Worm (Caenorhabditis elegans) whole organism, L4/young adult: ENCODE data around the gene K07D4.2.

ENCODE experiments used
- W03F9.2 ChIP-seq: fragments of 150-350 bp; optimal IDR thresholded peaks from 2 replicates; lab custom pipeline; 2014; ENCODE audit warnings: missing biosample characterization, missing genetic modification characterization
- dao-5 ChIP-seq: sonication (generic microtip); optimal IDR thresholded peaks from 2 replicates; lab custom pipeline; 2016; ENCODE audit warnings: missing genotype, missing genetic modification characterization, moderate library complexity, missing compliant biosample characterization
- him-1 ChIP-seq: sonication (generic microtip); optimal IDR thresholded peaks from 2 replicates; lab custom pipeline; 2016; ENCODE audit warnings: missing genotype, missing genetic modification reagents, missing genetic modification characterization, missing compliant biosample characterization

K07D4.2 gene

ce11 chrII:4062477-4062876, 17.2 kb upstream of the K07D4.2 start, which contains the start of gene gadr-4:
Gene gadr-4 (minus strand): TSS chrII:4062577.
- TF ChIP-seq W03F9.2 (tag; lab: Kevin White, UChicago) (no peak), dao-5 (tag; lab: Kevin White, UChicago) (no peak), him-1 (tag; lab: Kevin White, UChicago) (no peak)

DNA sequence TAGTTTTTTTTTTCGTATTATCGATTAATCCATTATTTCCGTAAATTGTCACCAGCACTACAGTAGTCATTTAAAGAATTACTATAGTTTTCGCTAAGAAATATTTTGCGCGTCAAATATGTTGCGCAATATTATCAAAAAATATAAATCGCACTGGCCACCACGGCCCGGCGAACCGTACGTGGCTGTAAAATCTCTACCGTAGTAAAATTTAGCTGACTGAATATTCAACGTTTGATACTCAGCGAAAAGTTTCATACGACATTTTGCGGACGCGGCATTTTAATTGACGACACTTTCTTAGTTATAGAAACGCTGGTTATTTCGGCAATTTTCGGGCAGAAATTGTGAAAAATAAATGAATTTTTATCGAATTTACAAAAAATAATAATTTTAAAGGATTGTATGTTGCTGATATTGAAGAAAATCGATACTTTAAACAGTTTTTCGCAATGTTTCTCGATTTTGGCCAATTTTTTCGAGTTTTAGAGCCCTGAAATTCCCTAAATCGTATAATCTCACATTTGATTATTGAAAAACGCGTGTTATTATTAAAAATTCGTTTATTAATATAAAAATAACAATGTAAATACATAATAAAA, 2.6 kb upstream of the K07D4.2 start:
- peak; percentile 12 for TF ChIP-seq him-1 (tag; lab: Kevin White, UChicago)

- TF ChIP-seq dao-5 (tag; lab: Kevin White, UChicago) (no peak), him-1 (tag; lab: Kevin White, UChicago) (peak; percentile 47), W03F9.2 (tag; lab: Kevin White, UChicago) (peak; percentile 68)
These were observed 947 bp downstream of the K07D4.2 start, which contains the start of gene rpn-11 for ce11 chrII:4044349-4044748. Gene rpn-11 (minus strand): TSS chrII:4044546.

ce11 chrII:4042696-4043095, 2.6 kb downstream of the K07D4.2 start:
- TF ChIP-seq dao-5 (tag; lab: Kevin White, UChicago) (no peak), W03F9.2 (tag; lab: Kevin White, UChicago) (no peak), him-1 (tag; lab: Kevin White, UChicago) (no peak)

ce11 chrII:4040066-4040465, 5.2 kb downstream of the K07D4.2 start:
- TF ChIP-seq dao-5 (tag; lab: Kevin White, UChicago) (no peak), W03F9.2 (tag; lab: Kevin White, UChicago) (no peak), him-1 (tag; lab: Kevin White, UChicago) (no peak)

ce11 chrII:4038541-4038940, 6.8 kb downstream of the K07D4.2 start, which contains the start of gene pqn-48:
Gene pqn-48 (plus strand): TSS chrII:4038884.
- TF ChIP-seq dao-5 (tag; lab: Kevin White, UChicago) (no peak), W03F9.2 (tag; lab: Kevin White, UChicago) (no peak)

DNA sequence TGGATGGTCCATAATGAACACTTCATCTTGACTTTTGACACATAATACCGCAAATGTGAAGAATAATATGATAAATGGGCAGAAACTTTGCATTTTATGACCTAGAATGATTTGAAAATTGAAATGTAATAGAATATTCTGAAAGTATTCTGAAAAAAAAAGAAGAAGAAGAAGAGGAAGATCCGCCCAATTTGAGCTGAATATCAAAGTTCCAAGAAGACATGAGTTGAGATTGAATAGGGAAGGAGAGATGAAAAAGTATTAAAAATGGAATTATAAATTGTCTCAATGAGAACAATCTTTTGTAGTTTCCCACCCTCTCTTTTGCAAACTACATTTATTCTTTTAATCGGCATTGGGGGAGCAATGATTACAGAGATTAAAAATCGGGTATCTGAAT, 13.0 kb downstream of the K07D4.2 start, which contains the start of gene K07D4.4:
TSS of gene K07D4.4 (minus strand) at position 101 of the 400 bp plus-strand sequence.
- TF ChIP-seq W03F9.2 (tag; lab: Kevin White, UChicago) (no peak), dao-5 (tag; lab: Kevin White, UChicago) (no peak)

ce11 chrII:4028276-4028675, 17.0 kb downstream of the K07D4.2 start, which contains the start of gene K07D4.9:
Gene K07D4.9 (plus strand): TSS chrII:4028576.
- TF ChIP-seq W03F9.2 (tag; lab: Kevin White, UChicago) (no peak), dao-5 (tag; lab: Kevin White, UChicago) (no peak), him-1 (tag; lab: Kevin White, UChicago) (no peak)

DNA sequence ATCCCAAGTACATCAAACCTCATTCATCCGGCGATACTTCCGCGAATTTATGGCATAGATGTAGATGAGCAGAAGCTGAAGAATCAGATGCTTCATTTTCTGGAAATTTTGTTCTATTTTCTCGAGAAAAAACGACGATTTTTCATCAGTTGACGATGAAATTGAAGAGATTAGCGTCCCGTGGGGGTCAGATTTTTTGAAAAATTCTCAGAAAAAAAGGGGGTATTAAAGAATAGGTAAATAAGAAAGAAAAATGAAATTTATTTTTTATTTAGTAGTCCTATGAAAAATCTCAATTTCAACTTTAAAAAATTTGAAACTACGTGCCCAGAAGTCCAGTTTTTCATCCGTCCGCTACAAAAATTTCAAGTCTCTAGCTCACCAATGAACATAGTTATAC, 19.8 kb downstream of the K07D4.2 start, which contains the start of gene K07D4.5:
TSS of gene K07D4.5 (minus strand) at position 101 of the 400 bp plus-strand sequence.
- TF ChIP-seq W03F9.2 (tag; lab: Kevin White, UChicago) (no peak), him-1 (tag; lab: Kevin White, UChicago) (no peak), dao-5 (tag; lab: Kevin White, UChicago) (no peak)

DNA sequence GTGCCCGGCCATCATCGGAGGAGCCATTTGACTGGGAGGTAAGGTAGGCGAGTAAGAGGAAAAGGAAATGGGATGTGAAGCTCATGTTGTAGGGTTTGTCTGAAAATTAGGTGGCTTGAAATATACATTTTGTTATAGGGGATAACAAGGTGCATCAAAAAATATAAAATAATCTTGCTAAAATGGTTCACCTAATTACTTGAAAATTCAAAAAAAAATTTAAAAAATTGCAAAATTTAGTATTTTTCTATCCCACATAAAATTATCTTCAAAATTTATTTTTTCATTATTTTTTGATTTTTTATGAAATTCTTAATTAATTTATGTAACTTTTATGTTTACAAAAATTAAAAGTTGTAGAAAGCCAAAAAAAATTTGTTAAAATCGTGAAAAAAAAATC, 26.7 kb downstream of the K07D4.2 start, which contains the start of gene K07D4.6:
TSS of gene K07D4.6 (minus strand) at position 101 of the 400 bp plus-strand sequence.
- TF ChIP-seq W03F9.2 (tag; lab: Kevin White, UChicago) (no peak), him-1 (tag; lab: Kevin White, UChicago) (no peak), dao-5 (tag; lab: Kevin White, UChicago) (no peak)

DNA sequence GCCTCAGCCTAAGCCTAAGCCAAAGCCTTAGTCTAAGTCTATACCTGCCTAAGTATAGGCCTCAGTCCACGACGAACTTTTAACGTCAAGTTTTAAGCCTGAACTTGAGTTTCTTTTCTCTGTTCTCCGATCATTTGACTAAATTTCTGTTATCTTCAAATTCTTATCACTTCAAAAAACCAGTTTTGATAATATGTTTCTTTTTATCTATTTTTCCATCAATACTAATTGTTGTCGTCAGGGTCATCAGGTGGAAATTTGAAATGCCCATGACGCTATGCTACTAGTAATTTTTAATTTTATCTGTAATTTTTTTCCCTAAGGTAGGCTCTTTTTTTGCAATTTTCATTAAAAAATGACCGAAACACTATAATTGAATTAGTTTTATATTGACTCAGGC, 33.8 kb downstream of the K07D4.2 start:
- TF ChIP-seq him-1 (tag; lab: Kevin White, UChicago) (no peak), dao-5 (tag; lab: Kevin White, UChicago) (no peak), W03F9.2 (tag; lab: Kevin White, UChicago) (no peak)

DNA sequence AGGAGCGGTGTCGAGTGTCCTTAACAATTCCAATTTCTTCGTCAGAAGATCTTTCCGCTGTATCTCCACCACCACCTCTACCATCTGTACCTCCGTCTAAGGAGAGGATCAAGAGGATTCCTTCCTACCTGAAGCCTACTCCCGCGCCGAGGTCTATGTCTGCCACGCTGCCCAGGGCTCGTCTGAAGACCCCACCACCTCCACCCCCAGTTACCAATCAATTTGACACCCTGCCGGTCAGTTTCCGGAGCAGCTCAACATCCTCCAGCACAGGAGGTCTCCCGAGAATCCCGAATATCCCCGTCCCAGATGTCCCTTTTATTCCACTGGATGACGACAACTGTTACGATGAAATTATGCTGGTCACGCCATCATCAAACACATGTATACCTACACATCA, 37.3 kb downstream of the K07D4.2 start:
- TF ChIP-seq him-1 (tag; lab: Kevin White, UChicago) = no peak
- TF ChIP-seq W03F9.2 (tag; lab: Kevin White, UChicago) = no peak
- no peak for TF ChIP-seq dao-5 (tag; lab: Kevin White, UChicago)

- TF ChIP-seq W03F9.2 (tag; lab: Kevin White, UChicago) (no peak), him-1 (tag; lab: Kevin White, UChicago) (no peak), dao-5 (tag; lab: Kevin White, UChicago) (no peak)
These were observed 40.7 kb downstream of the K07D4.2 start, which contains the start of gene ephx-1 for ce11 chrII:4004614-4005013. Gene ephx-1 (plus strand): TSS chrII:4004914.

DNA sequence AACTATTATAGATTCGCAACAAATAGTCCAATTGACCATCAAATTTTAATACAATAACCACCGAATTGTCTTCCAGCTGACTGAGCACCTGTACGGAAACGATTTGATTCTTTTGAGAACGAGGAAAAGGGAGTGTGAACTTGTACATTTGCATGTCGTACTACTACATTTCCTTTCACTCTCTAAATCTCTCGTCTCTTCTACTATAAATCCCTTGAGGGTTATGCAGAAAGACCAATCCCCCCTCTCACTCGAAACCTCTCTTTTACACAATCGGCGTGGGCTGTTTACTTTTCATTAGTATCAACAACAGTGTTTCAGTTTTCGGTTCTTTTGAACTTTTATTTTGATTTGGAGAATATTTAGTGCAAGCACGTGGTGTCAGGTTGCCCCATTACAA, 43.2 kb downstream of the K07D4.2 start:
- TF ChIP-seq dao-5 (tag; lab: Kevin White, UChicago) (no peak), him-1 (tag; lab: Kevin White, UChicago) (no peak), W03F9.2 (tag; lab: Kevin White, UChicago) (no peak)
